Fruit fly (Drosophila melanogaster): ENCODE data around the gene noc.
A peak's percentile ranks its signal among the peaks of the same experiment; 100 is the strongest.

Gene noc

dm6 chr2L:14461066-14461465, 29.6 kb upstream of the noc start (continued):
- TF ChIP-seq CG13287 (GFP tag; IDR thresholded peaks at IDR 0.05; ENCODE audit: partially characterized antibody) (no peak), caup (GFP tag; optimal IDR thresholded peaks at IDR 0.05; ENCODE audit: severe bottlenecking) (peak; percentile 65), twi (tag; optimal IDR thresholded peaks at IDR 0.05) (peak; percentile 84), Hr39 (optimal IDR thresholded peaks at IDR 0.05) (no peak), Hey (tag; optimal IDR thresholded peaks at IDR 0.05) (no peak), cg (GFP tag; optimal IDR thresholded peaks at IDR 0.05) (no peak), Stat92E (GFP tag; optimal IDR thresholded peaks at IDR 0.05) (peak in 1 of 3 experiments; percentile 36), CkIIα-i1 (GFP tag; IDR thresholded peaks at IDR 0.05) (no peak), tx (GFP tag; optimal IDR thresholded peaks at IDR 0.05) (peak; percentile 74), MTF-1 (GFP tag; optimal IDR thresholded peaks at IDR 0.05; ENCODE audit: borderline replicate concordance) (peak; percentile 20), bab2 (GFP tag; optimal IDR thresholded peaks at IDR 0.05) (peak; percentile 84), MBD-R2 (GFP tag; IDR thresholded peaks at IDR 0.05) (no peak; the same call in 1 of the 2 replicates), CG2712 (tag; optimal IDR thresholded peaks at IDR 0.05) (peak; percentile 90), CG14014 (GFP tag; IDR thresholded peaks at IDR 0.05) (peak; percentile 63), Taf1 (GFP tag; IDR thresholded peaks at IDR 0.05) (peak; percentile 16; the same call in 1 of the 2 replicates), CG3065 (GFP tag; optimal IDR thresholded peaks at IDR 0.05) (peak; percentile 55), CG3163 (GFP tag; optimal IDR thresholded peaks at IDR 0.05) (peak; percentile 51), PHDP (tag; optimal IDR thresholded peaks at IDR 0.05) (peak; percentile 69), onecut (GFP tag; IDR thresholded peaks at IDR 0.05) (peak; percentile 64), CG17802 (tag; optimal IDR thresholded peaks at IDR 0.05) (no peak), CG15601 (tag; optimal IDR thresholded peaks at IDR 0.05) (peak; percentile 79), jigr1 (GFP tag; IDR thresholded peaks at IDR 0.05) (0 out of 3 replicates have a peak, but pooled peaks have one; percentile 9), otp (GFP tag; IDR thresholded peaks at IDR 0.05) (peak; percentile 79; the same call in 2 of the 3 replicates), ssp (GFP tag; IDR thresholded peaks at IDR 0.05) (peak; percentile 58), Usf (GFP tag; optimal IDR thresholded peaks at IDR 0.05) (peak; percentile 72), CG33557 (GFP tag; optimal IDR thresholded peaks at IDR 0.05) (peak; percentile 91), NK7.1 (GFP tag; optimal IDR thresholded peaks at IDR 0.05) (peak; percentile 69), sd (tag; optimal IDR thresholded peaks at IDR 0.05) (no peak), grau (tag; optimal IDR thresholded peaks at IDR 0.05) (peak; percentile 79), CG17186 (GFP tag; optimal IDR thresholded peaks at IDR 0.05) (peak; percentile 28), CG10654 (GFP tag; optimal IDR thresholded peaks at IDR 0.05) (peak; percentile 64), CG9437 (GFP tag; optimal IDR thresholded peaks at IDR 0.05) (peak; percentile 56), crp (GFP tag; optimal IDR thresholded peaks at IDR 0.05) (peak in 1 of 2 experiments; percentile 22), MESR4 (GFP tag; optimal IDR thresholded peaks at IDR 0.05) (peak; percentile 19), CG8765 (GFP tag; IDR thresholded peaks at IDR 0.05) (peak; percentile 94), CG10366 (GFP tag; IDR thresholded peaks at IDR 0.05) (peak; percentile 62), Pdp1 (GFP tag; optimal IDR thresholded peaks at IDR 0.05) (peak; percentile 85 to 86), H2.0 (GFP tag; IDR thresholded peaks at IDR 0.05) (peak; percentile 68), tap (tag; optimal IDR thresholded peaks at IDR 0.05) (peak; percentile 35), emc (GFP tag; optimal IDR thresholded peaks at IDR 0.05) (no peak), CG8281 (tag; optimal IDR thresholded peaks at IDR 0.05) (peak; percentile 20), CG12659 (GFP tag; optimal IDR thresholded peaks at IDR 0.05) (peak; percentile 65), br (optimal IDR thresholded peaks at IDR 0.05) (no peak), CG4404 (GFP tag; IDR thresholded peaks at IDR 0.05) (peak; percentile 95), Sry-δ (GFP tag; optimal IDR thresholded peaks at IDR 0.05) (peak; percentile 41), CG7928 (GFP tag; optimal IDR thresholded peaks at IDR 0.05) (no peak), en (GFP tag; optimal IDR thresholded peaks at IDR 0.05) (peak; percentile 73), dpn (GFP tag; optimal IDR thresholded peaks at IDR 0.05) (peak; percentile 80 to 83), CG2678 (tag; optimal IDR thresholded peaks at IDR 0.05) (peak; percentile 69), lola (GFP tag; optimal IDR thresholded peaks at IDR 0.05) (peak in 1 of 3 experiments; percentile 90)

Measured in whole organism, embryonic.